Fruit fly (Drosophila melanogaster): ENCODE data around the gene nab.

dm6 chr3L:4107120-4107519 is 53.6 kb downstream of the nab start:
- TF ChIP-seq Dll (optimal IDR thresholded peaks at IDR 0.05) (no peak), usp (GFP tag; optimal IDR thresholded peaks at IDR 0.05) (no peak)
